Worm (Caenorhabditis elegans): Measurements from ENCODE around the gene lpd-9.

- TF ChIP-seq mdl-1 (tag; optimal IDR thresholded peaks at IDR 0.05) (no peak), fos-1 (tag; optimal IDR thresholded peaks at IDR 0.05) (no peak), mbf-1 (tag; optimal IDR thresholded peaks at IDR 0.05) (no peak), ztf-11 (tag; optimal IDR thresholded peaks at IDR 0.05) (no peak), snpc-4 (tag; optimal IDR thresholded peaks at IDR 0.05) (no peak), nhr-10 (tag; optimal IDR thresholded peaks at IDR 0.05) (no peak), zag-1 (tag; optimal IDR thresholded peaks at IDR 0.05) (no peak), ama-1 (optimal IDR thresholded peaks at IDR 0.05) (no peak), unc-39 (tag; optimal IDR thresholded peaks at IDR 0.05) (no peak), nhr-11 (tag; optimal IDR thresholded peaks at IDR 0.05) (no peak), nhr-25 (tag; optimal IDR thresholded peaks at IDR 0.05) (no peak)
Observed at ce11 chrV:10539114-10539513, 40.0 kb upstream of the lpd-9 start, which contains the start of gene F25D1.8.

Data from whole organism, L2 larva.